Worm (Caenorhabditis elegans) whole organism, late embryonic: Measurements from ENCODE around the gene F21D5.7.
A peak's percentile ranks its signal among the peaks of the same experiment; 100 is the strongest.

Source experiments
- C38D4.7 ChIP-seq: fragments of 200-800 bp; sonication (Bioruptor generic); optimal IDR thresholded peaks from 2 replicates; lab custom pipeline; 2018; ENCODE audit warnings: mild to moderate bottlenecking, missing genetic modification characterization, moderate library complexity, missing compliant biosample characterization
- K09A11.1 ChIP-seq: sonication (generic microtip); optimal IDR thresholded peaks from 2 replicates; lab custom pipeline; 2017; ENCODE audit warnings: antibody characterized with exemption, mild to moderate bottlenecking, missing genetic modification characterization, missing compliant biosample characterization; ENCODE audit not compliant: insufficient read depth
- ceh-14 ChIP-seq: sonication (generic microtip); optimal IDR thresholded peaks from 2 replicates; lab custom pipeline; 2016; ENCODE audit warnings: missing genotype, missing genetic modification characterization, missing compliant biosample characterization
- ceh-18 ChIP-seq: sonication (generic microtip); optimal IDR thresholded peaks from 2 replicates; lab custom pipeline; 2016; ENCODE audit warnings: missing genetic modification characterization, missing compliant biosample characterization
- ceh-2 ChIP-seq: sonication (generic microtip); optimal IDR thresholded peaks from 2 replicates; lab custom pipeline; 2016; ENCODE audit warnings: missing genotype, missing genetic modification characterization, missing compliant biosample characterization
- ceh-24 ChIP-seq: sonication (generic microtip); optimal IDR thresholded peaks from 2 replicates; lab custom pipeline; 2016; ENCODE audit warnings: mild to moderate bottlenecking, missing genetic modification characterization, missing compliant biosample characterization
- ceh-30 ChIP-seq: fragments of 150-350 bp; optimal IDR thresholded peaks from 2 replicates; lab custom pipeline; 2014; ENCODE audit warnings: missing biosample characterization, missing genetic modification characterization
- ceh-31 ChIP-seq: sonication (generic microtip); optimal IDR thresholded peaks from 2 replicates; lab custom pipeline; 2016; ENCODE audit warnings: missing genetic modification characterization, missing compliant biosample characterization
- ceh-34 ChIP-seq: sonication (generic microtip); optimal IDR thresholded peaks from 2 replicates; lab custom pipeline; 2016; ENCODE audit warnings: mild to moderate bottlenecking, missing genetic modification characterization, missing compliant biosample characterization
- ceh-48 ChIP-seq: sonication (generic microtip); optimal IDR thresholded peaks from 2 replicates; lab custom pipeline; 2016; ENCODE audit warnings: missing genetic modification characterization, inconsistent platforms, missing compliant biosample characterization
- dve-1 ChIP-seq: sonication (generic microtip); optimal IDR thresholded peaks from 2 replicates; lab custom pipeline; 2017; ENCODE audit warnings: antibody characterized with exemption, mild to moderate bottlenecking, missing genetic modification characterization, missing compliant biosample characterization
- elt-4 ChIP-seq: sonication (generic microtip); optimal IDR thresholded peaks from 2 replicates; lab custom pipeline; 2016; ENCODE audit warnings: missing genetic modification characterization, missing compliant biosample characterization
- eyg-1 ChIP-seq: sonication (generic microtip); optimal IDR thresholded peaks from 2 replicates; lab custom pipeline; 2016; ENCODE audit warnings: missing genotype, missing genetic modification characterization, missing compliant biosample characterization
- fax-1 ChIP-seq: sonication (generic microtip); optimal IDR thresholded peaks from 2 replicates; lab custom pipeline; 2016; ENCODE audit warnings: missing genotype, missing genetic modification characterization, missing compliant biosample characterization
- fkh-10 ChIP-seq: fragments of 150-350 bp; optimal IDR thresholded peaks from 2 replicates; lab custom pipeline; 2014; ENCODE audit warnings: missing biosample characterization, missing genetic modification reagents, missing genetic modification characterization
- fkh-6 ChIP-seq: sonication (generic microtip); optimal IDR thresholded peaks from 2 replicates; lab custom pipeline; 2016; ENCODE audit warnings: missing genetic modification characterization, missing compliant biosample characterization
- gmeb-2 ChIP-seq: sonication (generic microtip); optimal IDR thresholded peaks from 2 replicates; lab custom pipeline; 2016; ENCODE audit warnings: missing genetic modification characterization, inconsistent platforms, missing compliant biosample characterization
- hlh-13 ChIP-seq: fragments of 200-800 bp; sonication (Bioruptor generic); optimal IDR thresholded peaks from 2 replicates; lab custom pipeline; 2018; ENCODE audit warnings: mild to moderate bottlenecking, missing genetic modification characterization, missing compliant biosample characterization
- hlh-15 ChIP-seq: sonication (generic microtip); optimal IDR thresholded peaks from 2 replicates; lab custom pipeline; 2016; ENCODE audit warnings: missing genetic modification characterization, missing compliant biosample characterization
- hlh-30 ChIP-seq: sonication (generic microtip); optimal IDR thresholded peaks from 2 replicates; lab custom pipeline; 2017; ENCODE audit warnings: antibody characterized with exemption, missing genetic modification characterization, missing compliant biosample characterization; ENCODE audit not compliant: insufficient read depth
- hlh-6 ChIP-seq: sonication (generic microtip); optimal IDR thresholded peaks from 2 replicates; lab custom pipeline; 2016; ENCODE audit warnings: missing genotype, missing genetic modification characterization, missing compliant biosample characterization
- lin-11 ChIP-seq: fragments of 200-800 bp; sonication (Bioruptor generic); optimal IDR thresholded peaks from 2 replicates; lab custom pipeline; 2018; ENCODE audit warnings: mild to moderate bottlenecking, missing genetic modification characterization, missing compliant biosample characterization
- madf-2 ChIP-seq: sonication (generic microtip); optimal IDR thresholded peaks from 2 replicates; lab custom pipeline; 2017; ENCODE audit warnings: missing genetic modification characterization, missing compliant biosample characterization
- mec-3 ChIP-seq: sonication (generic microtip); optimal IDR thresholded peaks from 2 replicates; lab custom pipeline; 2016; ENCODE audit warnings: borderline replicate concordance, missing genetic modification characterization, missing compliant biosample characterization
- nfya-1 ChIP-seq: sonication (generic microtip); optimal IDR thresholded peaks from 2 replicates; lab custom pipeline; 2017; ENCODE audit warnings: missing genetic modification characterization, mild to moderate bottlenecking, missing compliant biosample characterization, antibody characterized with exemption, moderate library complexity
- nhr-11 ChIP-seq: fragments of 150-350 bp; optimal IDR thresholded peaks from 2 replicates; lab custom pipeline; 2014; ENCODE audit warnings: missing biosample characterization, missing genetic modification characterization
- nhr-232 ChIP-seq: sonication (generic microtip); optimal IDR thresholded peaks from 2 replicates; lab custom pipeline; 2016; ENCODE audit warnings: missing genetic modification characterization, missing compliant biosample characterization
- npax-4 ChIP-seq: sonication (generic microtip); optimal IDR thresholded peaks from 2 replicates; lab custom pipeline; 2016; ENCODE audit warnings: missing genetic modification characterization, missing compliant biosample characterization
- pag-3 ChIP-seq: sonication (generic microtip); optimal IDR thresholded peaks from 2 replicates; lab custom pipeline; 2016; ENCODE audit warnings: missing compliant biosample characterization, missing genetic modification characterization, borderline replicate concordance
- pax-1 ChIP-seq: fragments of 150-350 bp; optimal IDR thresholded peaks from 2 replicates; lab custom pipeline; 2014; ENCODE audit warnings: missing biosample characterization, missing genetic modification characterization
- pha-2 ChIP-seq: sonication (generic microtip); optimal IDR thresholded peaks from 2 replicates; lab custom pipeline; 2017; ENCODE audit warnings: mild to moderate bottlenecking, missing genetic modification characterization, missing compliant biosample characterization
- pqm-1 ChIP-seq: sonication (generic microtip); optimal IDR thresholded peaks from 2 replicates; lab custom pipeline; 2016; ENCODE audit warnings: missing genetic modification characterization, missing compliant biosample characterization
- ref-2 ChIP-seq: sonication (generic microtip); optimal IDR thresholded peaks from 2 replicates; lab custom pipeline; 2016; ENCODE audit warnings: missing genetic modification characterization, missing compliant biosample characterization
- rnt-1 ChIP-seq: sonication (generic microtip); optimal IDR thresholded peaks from 2 replicates; lab custom pipeline; 2016; ENCODE audit warnings: missing genetic modification characterization, missing compliant biosample characterization
- sdc-2 ChIP-seq: sonication (generic microtip); optimal IDR thresholded peaks from 2 replicates; lab custom pipeline; 2016; ENCODE audit warnings: missing genotype, missing genetic modification characterization, missing compliant biosample characterization
- tbx-2 ChIP-seq: sonication (generic microtip); optimal IDR thresholded peaks from 2 replicates; lab custom pipeline; 2016; ENCODE audit warnings: missing genetic modification characterization, missing compliant biosample characterization
- tbx-7 ChIP-seq: sonication (generic microtip); optimal IDR thresholded peaks from 2 replicates; lab custom pipeline; 2016; ENCODE audit warnings: missing genotype, missing genetic modification characterization, missing compliant biosample characterization
- unc-3 ChIP-seq, 2 experiments: fragments of 200-800 bp in 1 of 2; sonication (Bioruptor generic) in 1 of 2; sonication (generic microtip) in 1 of 2; conservative IDR thresholded peaks in 1 of 2; optimal IDR thresholded peaks in 1 of 2; 2 replicates each; pipeline versions ENCODE4 v1.3.6 to Lab custom; 2016 to 2022; ENCODE audit warnings: missing compliant biosample characterization in 2 of 2, missing genetic modification characterization in 2 of 2, missing genetic modification reagents in 1 of 2
- unc-42 ChIP-seq: sonication (generic microtip); optimal IDR thresholded peaks from 2 replicates; lab custom pipeline; 2016; ENCODE audit warnings: missing genotype, missing genetic modification characterization, missing compliant biosample characterization
- unc-55 ChIP-seq: sonication (generic microtip); optimal IDR thresholded peaks from 2 replicates; lab custom pipeline; 2017; ENCODE audit warnings: missing biosample characterization, missing genetic modification reagents, missing genetic modification characterization
- unc-86 ChIP-seq: sonication (generic microtip); optimal IDR thresholded peaks from 2 replicates; lab custom pipeline; 2016; ENCODE audit warnings: missing genetic modification characterization, missing compliant biosample characterization
- ztf-16 ChIP-seq: sonication (generic microtip); optimal IDR thresholded peaks from 2 replicates; lab custom pipeline; 2017; ENCODE audit warnings: missing genetic modification characterization, missing compliant biosample characterization

Gene F21D5.7

ce11 chrIV:8782172-8782571 lies 38.7 kb upstream of the F21D5.7 start (continued):
- TF ChIP-seq rnt-1 (peak; percentile 79), hlh-30 (tag; lab: Kevin White, UChicago) (peak; percentile 91), npax-4 (no peak), tbx-2 (tag; lab: Kevin White, UChicago) (peak; percentile 90), ceh-31 (tag; lab: Kevin White, UChicago) (peak; percentile 94), ceh-2 (tag; lab: Kevin White, UChicago) (peak; percentile 75), tbx-7 (tag; lab: Kevin White, UChicago) (no peak), hlh-15 (tag; lab: Kevin White, UChicago) (no peak), fkh-10 (GFP tag; lab: Kevin White, UChicago) (no peak), unc-3 (GFP tag; conservative IDR thresholded peaks at IDR 0.05; lab: Robert Waterston, UW) (no peak), unc-3 (tag; optimal IDR thresholded peaks at IDR 0.05; lab: Kevin White, UChicago) (peak; percentile 41), gmeb-2 (tag; lab: Kevin White, UChicago) (no peak), ceh-18 (tag; lab: Kevin White, UChicago) (peak; percentile 81), elt-4 (tag; lab: Kevin White, UChicago) (no peak), dve-1 (tag; lab: Kevin White, UChicago) (peak; percentile 66), ref-2 (tag; lab: Kevin White, UChicago) (peak; percentile 97), unc-42 (tag; lab: Kevin White, UChicago) (peak; percentile 59), ceh-14 (tag; lab: Kevin White, UChicago) (peak; percentile 46), ceh-30 (tag; lab: Kevin White, UChicago) (peak; percentile 32), ztf-16 (tag; lab: Kevin White, UChicago) (peak; percentile 19), pag-3 (tag; lab: Kevin White, UChicago) (no peak), ceh-34 (tag; lab: Kevin White, UChicago) (peak; percentile 74), unc-86 (tag; lab: Kevin White, UChicago) (peak; percentile 17), nhr-232 (tag; lab: Kevin White, UChicago) (no peak), fkh-6 (tag; lab: Kevin White, UChicago) (no peak), pax-1 (tag; lab: Kevin White, UChicago) (peak; percentile 31), hlh-6 (tag; lab: Kevin White, UChicago) (no peak), pha-2 (tag; lab: Kevin White, UChicago) (no peak), ceh-24 (no peak), madf-2 (tag; lab: Kevin White, UChicago) (peak; percentile 0), nfya-1 (tag; lab: Kevin White, UChicago) (peak; percentile 91), sdc-2 (tag; lab: Kevin White, UChicago) (peak; percentile 40), fax-1 (peak; percentile 27), unc-55 (GFP tag; lab: Kevin White, UChicago) (peak; percentile 92)

ce11 chrIV:8778045-8778444 lies 34.5 kb upstream of the F21D5.7 start, which contains the start of gene C33D9.6:
TSS of gene C33D9.6 (minus strand) at chrIV:8778145.
- TF ChIP-seq lin-11 (tag; lab: Kevin White, UChicago) (no peak), mec-3 (tag; lab: Kevin White, UChicago) (no peak), ceh-48 (tag; lab: Kevin White, UChicago) (no peak), ceh-31 (tag; lab: Kevin White, UChicago) (no peak), fkh-6 (tag; lab: Kevin White, UChicago) (no peak), eyg-1 (tag; lab: Kevin White, UChicago) (no peak), sdc-2 (tag; lab: Kevin White, UChicago) (no peak), unc-42 (tag; lab: Kevin White, UChicago) (no peak), npax-4 (no peak), nhr-11 (tag; lab: Kevin White, UChicago) (no peak)

ce11 chrIV:8772800-8773256 lies 29.3 kb upstream of the F21D5.7 start, which contains the start of gene F20C5.6:
TSS of gene F20C5.6 (minus strand) at chrIV:8773206.
- no peak for TF ChIP-seq eyg-1 (tag; lab: Kevin White, UChicago)
- no peak for TF ChIP-seq hlh-13 (GFP tag; lab: Kevin White, UChicago)
- no peak for TF ChIP-seq rnt-1
- no peak for TF ChIP-seq ceh-48 (tag; lab: Kevin White, UChicago)
- no peak for TF ChIP-seq pqm-1 (tag; lab: Kevin White, UChicago)
- TF ChIP-seq pax-1 (tag; lab: Kevin White, UChicago), result no peak
- no peak for TF ChIP-seq ceh-34 (tag; lab: Kevin White, UChicago)
- TF ChIP-seq fkh-10 (GFP tag; lab: Kevin White, UChicago), result no peak
- no peak for TF ChIP-seq ceh-30 (tag; lab: Kevin White, UChicago)
- no peak for TF ChIP-seq ceh-24
- TF ChIP-seq C38D4.7 (GFP tag; lab: Kevin White, UChicago), result no peak
- TF ChIP-seq hlh-6 (tag; lab: Kevin White, UChicago), result no peak
- TF ChIP-seq ceh-31 (tag; lab: Kevin White, UChicago), result no peak
- no peak for TF ChIP-seq pha-2 (tag; lab: Kevin White, UChicago)
- TF ChIP-seq unc-42 (tag; lab: Kevin White, UChicago), result no peak
- TF ChIP-seq tbx-7 (tag; lab: Kevin White, UChicago), result no peak
- no peak for TF ChIP-seq K09A11.1 (tag; lab: Kevin White, UChicago)
